Worm (Caenorhabditis elegans) whole organism, L3 larva: ENCODE measurements around the gene C01G12.16.

Experiments used
- R02D3.7 ChIP-seq: fragments of 150-350 bp; optimal IDR thresholded peaks from 2 replicates; lab custom pipeline; 2014; ENCODE audit warnings: missing biosample characterization, missing genetic modification characterization
- ceh-16 ChIP-seq: sonication (generic microtip); optimal IDR thresholded peaks from 2 replicates; lab custom pipeline; 2017; ENCODE audit warnings: missing biosample characterization, missing genetic modification characterization
- ceh-28 ChIP-seq: fragments of 150-350 bp; optimal IDR thresholded peaks from 2 replicates; lab custom pipeline; 2014; ENCODE audit warnings: missing biosample characterization, missing genetic modification reagents, missing genetic modification characterization
- egl-27 ChIP-seq: sonication (generic microtip); optimal IDR thresholded peaks from 4 replicates; lab custom pipeline; 2017; ENCODE audit warnings: missing biosample characterization, missing genetic modification reagents, missing genetic modification characterization
- egl-5 ChIP-seq: fragments of 150-350 bp; optimal IDR thresholded peaks from 2 replicates; lab custom pipeline; 2017; ENCODE audit warnings: missing biosample characterization, missing genetic modification reagents, missing genetic modification characterization, inconsistent platforms
- elt-2 ChIP-seq: sonication (generic microtip); optimal IDR thresholded peaks from 2 replicates; lab custom pipeline; 2016; ENCODE audit warnings: missing genetic modification reagents, mild to moderate bottlenecking, missing genetic modification characterization, missing compliant biosample characterization
- elt-3 ChIP-seq, 3 experiments: fragments of 150-350 bp in 1 of 3; sonication (generic microtip) in 2 of 3; optimal IDR thresholded peaks; 2 replicates in 2 of 3; 4 replicates in 1 of 3; lab custom pipeline; 2014 to 2017; ENCODE audit warnings: missing biosample characterization in 3 of 3, missing genetic modification characterization in 3 of 3
- fkh-10 ChIP-seq: sonication (generic microtip); optimal IDR thresholded peaks from 2 replicates; lab custom pipeline; 2017; ENCODE audit warnings: missing biosample characterization, missing genetic modification reagents, missing genetic modification characterization
- fkh-2 ChIP-seq: fragments of 150-350 bp; optimal IDR thresholded peaks from 2 replicates; lab custom pipeline; 2014; ENCODE audit warnings: missing biosample characterization, missing genetic modification reagents, missing genetic modification characterization
- hmg-11 ChIP-seq: sonication (generic microtip); optimal IDR thresholded peaks from 2 replicates; lab custom pipeline; 2016; ENCODE audit warnings: missing genetic modification characterization, missing compliant biosample characterization
- lin-39 ChIP-seq: fragments of 150-350 bp; optimal IDR thresholded peaks from 2 replicates; lab custom pipeline; 2018; ENCODE audit warnings: missing biosample characterization, missing genetic modification reagents, missing genetic modification characterization
- mdl-1 ChIP-seq: fragments of 150-350 bp; optimal IDR thresholded peaks from 2 replicates; lab custom pipeline; 2014; ENCODE audit warnings: missing biosample characterization, missing genetic modification characterization
- mml-1 ChIP-seq: fragments of 150-350 bp; sonication (generic microtip); optimal IDR thresholded peaks from 3 replicates; lab custom pipeline; 2014; ENCODE audit warnings: missing biosample characterization, missing genetic modification characterization
- nfya-1 ChIP-seq: sonication (generic microtip); optimal IDR thresholded peaks from 2 replicates; lab custom pipeline; 2017; ENCODE audit warnings: missing genetic modification characterization, mild to moderate bottlenecking, missing compliant biosample characterization, antibody characterized with exemption, moderate library complexity; ENCODE audit not compliant: insufficient read depth
- nhr-28 ChIP-seq: fragments of 150-350 bp; optimal IDR thresholded peaks from 2 replicates; lab custom pipeline; 2014; ENCODE audit warnings: missing biosample characterization, missing genetic modification characterization
- nhr-43 ChIP-seq: sonication (generic microtip); optimal IDR thresholded peaks from 2 replicates; lab custom pipeline; 2016; ENCODE audit warnings: mild to moderate bottlenecking, missing genetic modification characterization, missing compliant biosample characterization; ENCODE audit not compliant: poor library complexity, severe bottlenecking
- nhr-77 ChIP-seq: fragments of 150-350 bp; optimal IDR thresholded peaks from 2 replicates; lab custom pipeline; 2014; ENCODE audit warnings: missing biosample characterization, missing genetic modification characterization
- pqm-1 ChIP-seq: fragments of 150-350 bp; optimal IDR thresholded peaks from 2 replicates; lab custom pipeline; 2017; ENCODE audit warnings: missing biosample characterization, missing genetic modification characterization, inconsistent platforms
- snpc-4 ChIP-seq: fragments of 150-350 bp; optimal IDR thresholded peaks from 2 replicates; lab custom pipeline; 2014; ENCODE audit warnings: missing biosample characterization, missing genetic modification characterization
- ztf-11 ChIP-seq: fragments of 150-350 bp; optimal IDR thresholded peaks from 2 replicates; lab custom pipeline; 2014; ENCODE audit warnings: missing biosample characterization, missing genetic modification characterization
- ztf-4 ChIP-seq: fragments of 150-350 bp; optimal IDR thresholded peaks from 2 replicates; lab custom pipeline; 2014; ENCODE audit warnings: missing biosample characterization, missing genetic modification characterization

Gene C01G12.16

ce11 chrIII:4209188-4209587 is 48.2 kb downstream of the C01G12.16 start, which contains the start of gene phlp-2:
phlp-2 (plus strand) TSS chrIII:4209488.
- TF ChIP-seq ceh-28 (tag; lab: Kevin White, UChicago) (no peak), nhr-28 (no peak), nhr-77 (no peak), elt-3 (tag; optimal IDR thresholded peaks at IDR 0.05; lab: Kevin White, UChicago) (no peak), egl-5 (no peak), mml-1 (tag; lab: Kevin White, UChicago) (no peak), fkh-2 (tag; lab: Kevin White, UChicago) (no peak), lin-39 (no peak), elt-2 (no peak), hmg-11 (tag; lab: Kevin White, UChicago) (no peak), ztf-4 (no peak), mdl-1 (tag; lab: Kevin White, UChicago) (no peak), egl-27 (tag; lab: Kevin White, UChicago) (no peak), nhr-43 (tag; lab: Kevin White, UChicago) (no peak), ztf-11 (tag; lab: Kevin White, UChicago) (no peak), pqm-1 (no peak), ceh-16 (tag; lab: Kevin White, UChicago) (no peak), fkh-10 (GFP tag; lab: Kevin White, UChicago) (no peak), R02D3.7 (tag; lab: Kevin White, UChicago) (no peak), snpc-4 (tag; lab: Kevin White, UChicago) (no peak)

- TF ChIP-seq egl-27 (tag; lab: Kevin White, UChicago) (no peak), nfya-1 (peak; percentile 93)
These were observed 49.6 kb downstream of the C01G12.16 start for ce11 chrIII:4210661-4211060.
